Worm (Caenorhabditis elegans): ENCODE results near the gene sri-9.

DNA sequence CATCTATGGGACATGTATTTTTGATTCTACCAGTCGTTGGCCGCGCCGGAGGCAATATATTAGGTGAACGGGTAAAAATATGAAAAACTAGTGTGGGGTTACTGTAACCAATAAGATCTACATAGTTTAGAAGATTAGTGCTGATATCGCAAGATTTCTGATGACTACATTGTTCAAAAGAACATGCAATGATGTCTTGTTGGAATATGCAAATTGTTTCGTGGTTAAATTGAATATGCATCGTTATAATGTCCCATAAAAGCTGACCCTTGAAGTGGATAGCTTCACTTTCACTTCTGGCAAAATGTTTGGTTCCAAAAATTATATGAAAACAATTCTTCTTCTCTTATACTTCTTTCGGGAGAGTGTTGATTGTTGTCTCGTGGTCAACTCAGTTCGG lies 43.2 kb downstream of the sri-9 start, which contains the start of gene F28B1.2:
- TF ChIP-seq fos-1 (tag; optimal IDR thresholded peaks at IDR 0.05) (no peak), ama-1 (optimal IDR thresholded peaks at IDR 0.05) (no peak), aly-2 (tag; optimal IDR thresholded peaks at IDR 0.05) (no peak), nhr-237 (tag; optimal IDR thresholded peaks at IDR 0.05) (no peak), nhr-11 (tag; optimal IDR thresholded peaks at IDR 0.05) (no peak), sem-4 (tag; optimal IDR thresholded peaks at IDR 0.05) (no peak), skn-1 (tag; optimal IDR thresholded peaks at IDR 0.05) (no peak), elt-1 (tag; optimal IDR thresholded peaks at IDR 0.05) (no peak), nhr-25 (tag; optimal IDR thresholded peaks at IDR 0.05) (no peak), lsy-2 (tag; optimal IDR thresholded peaks at IDR 0.05) (no peak), zag-1 (tag; optimal IDR thresholded peaks at IDR 0.05) (no peak)
